Worm (Caenorhabditis elegans) whole organism, L2 larva: ENCODE measurements around the gene parn-1.

Experiments used
- ama-1 ChIP-seq: fragments of 150-350 bp; optimal IDR thresholded peaks from 2 replicates; lab custom pipeline; 2018; ENCODE audit warnings: inconsistent platforms
- blmp-1 ChIP-seq: sonication (generic microtip); optimal IDR thresholded peaks from 2 replicates; lab custom pipeline; 2017; ENCODE audit warnings: missing genetic modification characterization, mild to moderate bottlenecking, missing compliant biosample characterization, antibody characterized with exemption, moderate library complexity; ENCODE audit not compliant: insufficient read depth
- crh-2 ChIP-seq: sonication (generic microtip); optimal IDR thresholded peaks from 2 replicates; lab custom pipeline; 2017; ENCODE audit warnings: missing biosample characterization, missing genetic modification characterization
- gmeb-1 ChIP-seq: fragments of 150-350 bp; optimal IDR thresholded peaks from 2 replicates; lab custom pipeline; 2014; ENCODE audit warnings: missing biosample characterization, missing genetic modification characterization
- lin-13 ChIP-seq: fragments of 150-350 bp; optimal IDR thresholded peaks from 2 replicates; lab custom pipeline; 2014; ENCODE audit warnings: missing biosample characterization, missing genetic modification reagents, missing genetic modification characterization
- lin-39 ChIP-seq: fragments of 150-350 bp; optimal IDR thresholded peaks from 2 replicates; lab custom pipeline; 2014; ENCODE audit warnings: missing biosample characterization, missing genetic modification reagents, missing genetic modification characterization
- nhr-12 ChIP-seq: fragments of 150-350 bp; optimal IDR thresholded peaks from 2 replicates; lab custom pipeline; 2014; ENCODE audit warnings: missing biosample characterization, missing genetic modification characterization
- nhr-237 ChIP-seq: fragments of 150-350 bp; optimal IDR thresholded peaks from 2 replicates; lab custom pipeline; 2014; ENCODE audit warnings: missing biosample characterization, missing genetic modification characterization
- nhr-77 ChIP-seq: fragments of 150-350 bp; optimal IDR thresholded peaks from 2 replicates; lab custom pipeline; 2014; ENCODE audit warnings: missing biosample characterization, missing genetic modification characterization
- sma-3 ChIP-seq: sonication (generic microtip); optimal IDR thresholded peaks from 2 replicates; lab custom pipeline; 2016; ENCODE audit warnings: missing genetic modification reagents, missing genetic modification characterization, missing compliant biosample characterization

ce11 chrV:12649213-12649612 is 45.8 kb downstream of the parn-1 start, which contains the start of gene gpa-9:
- TF ChIP-seq ama-1 (lab: Kevin White, UChicago) (no peak), nhr-237 (tag; lab: Kevin White, UChicago) (no peak), blmp-1 (tag; lab: Kevin White, UChicago) (no peak), lin-39 (tag; lab: Kevin White, UChicago) (no peak), gmeb-1 (tag; lab: Kevin White, UChicago) (no peak), lin-13 (GFP tag; lab: Kevin White, UChicago) (no peak), sma-3 (no peak), nhr-77 (tag; lab: Kevin White, UChicago) (no peak), nhr-12 (no peak), crh-2 (tag; lab: Kevin White, UChicago) (no peak)
